4 worm cellular contexts compared by ENCODE assay signal in genomic region chrII:7154711-7155110, ce11.
TF ChIP-seq lines count a peak whose summit lies in the region.

No protein-coding gene starts in this region.

TF ChIP-seq in whole organism, L1 larva, 84 proteins besides CTCF, POLR2A, EP300 and RAD21:
- peak; percentile 19 for TF ChIP-seq ceh-8 (GFP tag; optimal IDR thresholded peaks at IDR 0.05; lab: Kevin White, UChicago)
- TF ChIP-seq ceh-90 (tag; optimal IDR thresholded peaks at IDR 0.05; lab: Kevin White, UChicago), result no peak
- TF ChIP-seq efl-1 (optimal IDR thresholded peaks at IDR 0.05; lab: Kevin White, UChicago), result no peak
- TF ChIP-seq efl-1 (GFP tag; optimal IDR thresholded peaks at IDR 0.05 in 1 of 2; lab: Kevin White, UChicago), result peak in 1 of 2 experiments; percentile 28

TF ChIP-seq in whole organism, L4 larva, 104 proteins besides CTCF, POLR2A, EP300 and RAD21:
- TF ChIP-seq set-16 (GFP tag; IDR thresholded peaks at IDR 0.05; lab: Robert Waterston, UW) (peak; percentile 96), lin-13 (GFP tag; optimal IDR thresholded peaks at IDR 0.05; lab: Kevin White, UChicago) (no peak), nhr-41 (GFP tag; IDR thresholded peaks at IDR 0.05; lab: Robert Waterston, UW) (no peak), ceh-32 (tag; optimal IDR thresholded peaks at IDR 0.05; lab: Kevin White, UChicago; ENCODE audit: poor library complexity) (no peak), dmd-8 (GFP tag; IDR thresholded peaks at IDR 0.05; lab: Robert Waterston, UW) (no peak), daf-19 (GFP tag; conservative IDR thresholded peaks at IDR 0.05; lab: Robert Waterston, UW) (no peak)

TF ChIP-seq in whole organism, early embryonic, 17 proteins besides CTCF, POLR2A, EP300 and RAD21:
- TF ChIP-seq F13C5.2 (tag; optimal IDR thresholded peaks at IDR 0.05; lab: Kevin White, UChicago) (no peak), aly-1 (tag; optimal IDR thresholded peaks at IDR 0.05; lab: Kevin White, UChicago) (peak; percentile 38)
TF ChIP-seq in whole organism, early embryonic: peak in this region for 1.

TF ChIP-seq in whole organism, young adult, 124 proteins besides CTCF, POLR2A, EP300 and RAD21:
- TF ChIP-seq ztf-28 (GFP tag; IDR thresholded peaks at IDR 0.05; lab: Robert Waterston, UW) (no peak), B0336.3 (GFP tag; IDR thresholded peaks at IDR 0.05; lab: Robert Waterston, UW) (no peak), hmg-20 (GFP tag; IDR thresholded peaks at IDR 0.05; lab: Robert Waterston, UW) (no peak), ceh-79 (tag; optimal IDR thresholded peaks at IDR 0.05; lab: Kevin White, UChicago) (no peak), ztf-25 (GFP tag; IDR thresholded peaks at IDR 0.05; lab: Robert Waterston, UW) (no peak), ztf-6 (GFP tag; IDR thresholded peaks at IDR 0.05; lab: Robert Waterston, UW) (no peak), zfh-2 (GFP tag; conservative IDR thresholded peaks at IDR 0.05; lab: Robert Waterston, UW) (peak; percentile 88), egrh-3 (GFP tag; IDR thresholded peaks at IDR 0.05; lab: Robert Waterston, UW) (peak; percentile 88), nhr-27 (tag; optimal IDR thresholded peaks at IDR 0.05; lab: Kevin White, UChicago) (no peak), F23B12.7 (tag; optimal IDR thresholded peaks at IDR 0.05; lab: Kevin White, UChicago; ENCODE audit: insufficient read depth) (no peak), T07F8.4 (tag; optimal IDR thresholded peaks at IDR 0.05; lab: Kevin White, UChicago) (no peak), zim-3 (tag; optimal IDR thresholded peaks at IDR 0.05; lab: Kevin White, UChicago) (no peak), ceh-27 (GFP tag; optimal IDR thresholded peaks at IDR 0.05; lab: Kevin White, UChicago) (no peak)
